Fruit fly (Drosophila melanogaster) whole organism, wandering third instar larva: ENCODE measurements around the gene Ran-like.
A peak's percentile ranks its signal among the peaks of the same experiment; 100 is the strongest.

Experiments
- CrebA ChIP-seq: fragments of 200-800 bp; sonication (Bioruptor generic); optimal IDR thresholded peaks from 2 replicates; lab custom pipeline; 2016; ENCODE audit warnings: missing biosample characterization, mild to moderate bottlenecking, missing genetic modification characterization, borderline replicate concordance
- Hr78 ChIP-seq: fragments of >200 bp; optimal IDR thresholded peaks from 2 replicates; lab custom pipeline; 2017; ENCODE audit warnings: missing biosample characterization, missing genetic modification characterization
- Rel ChIP-seq, 2 experiments: fragments of 200-800 bp; sonication (Bioruptor generic) in 1 of 2; optimal IDR thresholded peaks; 2 replicates in 1 of 2; 3 replicates in 1 of 2; lab custom pipeline; 2016 to 2019; ENCODE audit warnings: mild to moderate bottlenecking in 2 of 2, missing biosample characterization in 2 of 2, missing genetic modification characterization in 2 of 2, moderate library complexity in 1 of 2
- Sp1 ChIP-seq: fragments of 200-800 bp; sonication (Bioruptor generic); optimal IDR thresholded peaks from 3 replicates; lab custom pipeline; 2019; ENCODE audit warnings: missing biosample characterization, mild to moderate bottlenecking, missing genetic modification characterization, moderate library complexity
- jim ChIP-seq: fragments of 175-275, 200-325 bp; sonication (Bioruptor generic); optimal IDR thresholded peaks from 2 replicates; lab custom pipeline; 2016; ENCODE audit warnings: missing biosample characterization, mild to moderate bottlenecking, missing genetic modification characterization
- psq ChIP-seq: fragments of 200-800 bp; sonication (Bioruptor generic); optimal IDR thresholded peaks from 3 replicates; lab custom pipeline; 2017; ENCODE audit warnings: missing biosample characterization, mild to moderate bottlenecking, missing genetic modification characterization, moderate library complexity
- usp ChIP-seq: fragments of >200 bp; optimal IDR thresholded peaks from 2 replicates; lab custom pipeline; 2017; ENCODE audit warnings: missing biosample characterization, missing genetic modification characterization

DNA sequence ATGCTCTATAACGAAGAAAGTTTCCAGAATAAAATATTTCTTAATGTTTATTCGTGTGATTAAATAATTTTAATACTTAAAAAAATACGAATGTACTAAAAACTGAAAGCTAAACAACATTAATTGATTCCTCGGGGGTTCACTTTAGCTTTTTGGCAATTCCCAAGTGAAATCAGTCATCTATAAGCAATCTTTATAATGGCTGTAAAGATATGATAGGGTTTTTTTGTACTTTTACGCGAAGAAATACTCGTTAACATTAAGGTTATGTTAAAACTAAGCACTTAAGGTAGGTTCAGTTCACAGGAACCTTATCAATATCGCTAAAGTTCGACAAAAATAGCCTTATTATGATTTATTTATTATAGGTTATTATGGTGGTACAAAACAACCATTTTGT is 34.7 kb upstream of the Ran-like start:
- TF ChIP-seq Sp1 (GFP tag; lab: Kevin White, UChicago) (no peak), Hr78 (GFP tag; lab: Kevin White, UChicago) (no peak), Rel (GFP tag; optimal IDR thresholded peaks at IDR 0.05; lab: Kevin White, UChicago) (no peak), Rel (tag; optimal IDR thresholded peaks at IDR 0.05; lab: Kevin White, UChicago) (peak; percentile 98), psq (no peak), usp (no peak), jim (no peak), CrebA (GFP tag; lab: Kevin White, UChicago) (no peak)
